Fruit fly (Drosophila melanogaster): ENCODE data around the gene Nhe1.
A peak's percentile ranks its signal among the peaks of the same experiment; 100 is the strongest.

Gene Nhe1

DNA sequence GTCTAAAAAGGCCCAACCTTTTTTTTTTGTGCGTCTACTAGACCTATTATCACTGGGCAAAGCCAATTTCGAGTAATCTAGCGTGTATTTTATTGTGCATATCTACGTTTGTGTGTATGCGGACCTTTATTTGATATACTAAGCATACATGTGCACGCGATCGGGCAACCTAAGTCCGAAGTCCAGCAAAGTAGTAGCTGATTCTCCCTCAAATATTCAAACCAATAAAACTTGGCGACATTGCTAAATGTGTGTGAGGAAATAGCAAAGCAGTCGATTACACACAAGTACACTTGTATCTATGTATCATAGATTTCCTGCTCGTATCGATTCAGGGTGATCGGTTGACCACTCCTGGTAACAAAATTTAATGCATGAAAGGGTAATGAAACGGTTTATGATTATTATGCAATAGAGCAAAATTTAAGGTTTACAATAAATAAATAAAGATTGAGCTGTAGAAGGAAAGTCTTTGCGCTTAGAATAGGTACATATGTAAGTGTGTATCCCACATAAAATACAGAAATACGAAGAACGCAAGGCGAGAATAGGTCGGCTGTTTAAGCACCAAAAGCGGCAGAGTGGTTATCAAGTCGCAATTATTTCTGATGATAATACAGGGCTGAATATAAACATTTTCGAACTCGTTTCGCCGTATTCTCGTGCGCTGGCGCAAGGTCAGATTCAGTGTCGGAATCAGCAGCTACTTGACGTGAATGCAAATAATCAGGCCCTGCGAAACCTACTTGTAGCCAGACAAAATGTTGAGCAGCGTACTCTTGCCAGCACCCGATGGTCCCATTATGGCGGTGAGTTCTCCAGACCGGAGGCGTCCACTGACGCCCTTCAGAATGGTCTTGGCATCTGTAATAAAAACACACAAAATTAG lies 19.1 kb upstream of the Nhe1 start:
- no peak for TF ChIP-seq Ets98B (GFP tag; IDR thresholded peaks at IDR 0.05)
- no peak for TF ChIP-seq EcR (GFP tag; optimal IDR thresholded peaks at IDR 0.05)
- TF ChIP-seq CG15710 (tag; optimal IDR thresholded peaks at IDR 0.05), result no peak
- no peak for TF ChIP-seq rn (GFP tag; IDR thresholded peaks at IDR 0.05)
- no peak for TF ChIP-seq Pif1B (GFP tag; optimal IDR thresholded peaks at IDR 0.05)
- TF ChIP-seq D1 (tag; optimal IDR thresholded peaks at IDR 0.05), result no peak
- TF ChIP-seq CG32121 (GFP tag; IDR thresholded peaks at IDR 0.05), result no peak
- TF ChIP-seq CG8159 (tag; optimal IDR thresholded peaks at IDR 0.05), result no peak
- no peak for TF ChIP-seq CG14655 (GFP tag; optimal IDR thresholded peaks at IDR 0.05)
- TF ChIP-seq CG9948 (tag; optimal IDR thresholded peaks at IDR 0.05), result no peak
- TF ChIP-seq Pif1A (GFP tag; optimal IDR thresholded peaks at IDR 0.05), result no peak
- TF ChIP-seq CG10348 (GFP tag; IDR thresholded peaks at IDR 0.05), result no peak
- TF ChIP-seq CG17806 (tag; optimal IDR thresholded peaks at IDR 0.05), result no peak
- no peak for TF ChIP-seq fd96Ca (GFP tag; IDR thresholded peaks at IDR 0.05)
- TF ChIP-seq gl (tag; optimal IDR thresholded peaks at IDR 0.05), result no peak
- no peak for TF ChIP-seq Snoo (tag; optimal IDR thresholded peaks at IDR 0.05)
- TF ChIP-seq CG8301 (tag; optimal IDR thresholded peaks at IDR 0.05), result no peak
- TF ChIP-seq CG12605 (GFP tag; IDR thresholded peaks at IDR 0.05), result no peak

- TF ChIP-seq CG8301 (tag; optimal IDR thresholded peaks at IDR 0.05) (no peak), CG15710 (tag; optimal IDR thresholded peaks at IDR 0.05) (no peak), EcR (GFP tag; optimal IDR thresholded peaks at IDR 0.05) (no peak), Pif1B (GFP tag; optimal IDR thresholded peaks at IDR 0.05) (no peak), CG32121 (GFP tag; IDR thresholded peaks at IDR 0.05) (no peak), CG13204 (GFP tag; optimal IDR thresholded peaks at IDR 0.05) (no peak), Pif1A (GFP tag; optimal IDR thresholded peaks at IDR 0.05) (no peak), CG17806 (tag; optimal IDR thresholded peaks at IDR 0.05) (no peak), CG10348 (GFP tag; IDR thresholded peaks at IDR 0.05) (no peak), fd96Ca (GFP tag; IDR thresholded peaks at IDR 0.05) (no peak), Snoo (tag; optimal IDR thresholded peaks at IDR 0.05) (no peak), CG12605 (GFP tag; IDR thresholded peaks at IDR 0.05) (no peak), CG4496 (GFP tag; IDR thresholded peaks at IDR 0.05) (no peak), CG8159 (tag; optimal IDR thresholded peaks at IDR 0.05) (no peak), CG14655 (GFP tag; optimal IDR thresholded peaks at IDR 0.05) (no peak), CG9948 (tag; optimal IDR thresholded peaks at IDR 0.05) (no peak), gl (tag; optimal IDR thresholded peaks at IDR 0.05) (no peak), CG34367 (tag; optimal IDR thresholded peaks at IDR 0.05) (no peak)
Measured at dm6 chr2L:123007-123327, 16.4 kb upstream of the Nhe1 start.

DNA sequence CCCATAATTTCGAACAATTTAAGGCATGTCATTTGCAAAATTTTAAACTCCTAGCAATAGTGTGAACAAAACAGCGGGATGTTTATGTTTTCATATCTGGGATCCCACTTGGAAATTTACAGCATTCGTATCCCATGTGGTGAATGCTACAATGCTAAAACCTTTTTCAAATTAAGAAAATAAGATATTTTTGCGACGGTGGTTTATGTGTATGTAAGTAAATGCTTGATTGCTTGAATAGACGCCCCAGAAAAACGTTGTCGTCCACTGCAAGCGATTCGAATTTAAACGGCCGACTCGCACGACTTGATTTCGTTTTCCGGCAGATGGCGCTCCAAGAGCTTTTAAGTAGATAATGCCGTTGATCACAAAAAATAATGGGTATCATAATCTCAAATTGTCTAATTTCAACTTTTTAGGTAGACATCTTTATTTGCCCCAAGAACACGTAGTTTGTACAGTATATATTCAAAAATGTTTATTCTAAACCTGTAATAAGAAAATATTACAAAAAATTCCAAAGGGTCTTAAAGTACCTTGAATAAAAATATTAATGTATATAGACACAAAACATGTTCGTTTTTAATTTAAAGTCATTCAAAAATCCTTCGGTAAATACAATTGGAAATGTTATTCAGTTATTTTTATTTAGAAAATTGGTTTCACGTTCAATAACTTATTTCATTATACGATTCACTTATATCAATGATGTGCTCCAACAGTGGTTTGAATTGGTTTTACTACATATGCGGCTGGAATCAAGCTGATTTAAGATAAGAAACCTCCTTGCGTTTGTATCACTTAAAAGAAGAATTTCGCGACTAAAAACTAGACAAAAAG lies 15.9 kb upstream of the Nhe1 start:
- TF ChIP-seq EcR (GFP tag; optimal IDR thresholded peaks at IDR 0.05) (no peak), CG14655 (GFP tag; optimal IDR thresholded peaks at IDR 0.05) (no peak), CG32121 (GFP tag; IDR thresholded peaks at IDR 0.05) (no peak), Snoo (tag; optimal IDR thresholded peaks at IDR 0.05) (no peak), CG4496 (GFP tag; IDR thresholded peaks at IDR 0.05) (0 out of 3 replicates have a peak, but pooled peaks have one; percentile 7), CG10348 (GFP tag; IDR thresholded peaks at IDR 0.05) (no peak), CG34367 (tag; optimal IDR thresholded peaks at IDR 0.05) (no peak), D1 (tag; optimal IDR thresholded peaks at IDR 0.05) (peak; percentile 21), CG13204 (GFP tag; optimal IDR thresholded peaks at IDR 0.05) (no peak), CG12605 (GFP tag; IDR thresholded peaks at IDR 0.05) (no peak), CG9948 (tag; optimal IDR thresholded peaks at IDR 0.05) (no peak), Pif1B (GFP tag; optimal IDR thresholded peaks at IDR 0.05) (no peak), Ets98B (GFP tag; IDR thresholded peaks at IDR 0.05) (no peak), CG8159 (tag; optimal IDR thresholded peaks at IDR 0.05) (no peak), CG15710 (tag; optimal IDR thresholded peaks at IDR 0.05) (no peak)

DNA sequence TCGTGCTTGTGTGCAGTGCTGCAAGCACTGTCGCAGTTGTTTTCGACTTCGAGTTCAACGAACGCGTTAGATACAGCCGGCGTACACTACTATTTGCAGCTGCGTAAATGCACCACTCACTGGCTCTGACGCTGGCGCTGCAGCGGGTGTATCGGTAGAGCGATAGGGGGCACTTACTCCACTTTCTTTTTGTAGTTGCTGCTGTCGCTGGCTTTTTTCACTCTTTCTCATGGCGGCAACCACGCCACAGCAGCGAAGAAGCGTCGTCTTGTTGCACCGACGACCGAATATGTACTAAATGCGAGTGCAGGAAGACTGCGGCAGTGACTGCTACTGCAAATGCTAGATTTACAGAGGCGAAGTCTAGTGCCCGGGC lies 14.9 kb upstream of the Nhe1 start, which contains the start of gene CG4822:
Gene CG4822, minus strand, starts transcription at position 299 of the 376 bp plus-strand sequence.
- TF ChIP-seq fd96Ca (GFP tag; IDR thresholded peaks at IDR 0.05) (peak; percentile 71; the same call in 1 of the 3 replicates), CG8159 (tag; optimal IDR thresholded peaks at IDR 0.05) (no peak), CG12605 (GFP tag; IDR thresholded peaks at IDR 0.05) (peak; percentile 56), CG32121 (GFP tag; IDR thresholded peaks at IDR 0.05) (peak; percentile 42; the same call in 1 of the 2 replicates), Ets98B (GFP tag; IDR thresholded peaks at IDR 0.05) (peak; percentile 83; the same call in 1 of the 2 replicates), Pif1A (GFP tag; optimal IDR thresholded peaks at IDR 0.05) (no peak), EcR (GFP tag; optimal IDR thresholded peaks at IDR 0.05) (peak; percentile 87), CG4496 (GFP tag; IDR thresholded peaks at IDR 0.05) (peak; percentile 73; the same call in 2 of the 3 replicates), CG13204 (GFP tag; optimal IDR thresholded peaks at IDR 0.05) (peak; percentile 33)
